Fruit fly (Drosophila melanogaster): ENCODE data around the gene CG8620.

dm6 chr3L:7190497-7190896 is 32.6 kb downstream of the CG8620 start:
- no peak for TF ChIP-seq psq (optimal IDR thresholded peaks at IDR 0.05)
- no peak for TF ChIP-seq CG8478 (optimal IDR thresholded peaks at IDR 0.05)
